Fruit fly (Drosophila melanogaster): ENCODE measurements around the gene CG14711.

The CG14711 gene

dm6 chr3R:11628416-11629041 lies 5.4 kb downstream of the CG14711 start, which contains the start of gene CG14712 (continued):
- no peak for TF ChIP-seq CG2889 (GFP tag; IDR thresholded peaks at IDR 0.05)
- no peak for TF ChIP-seq Drgx (GFP tag; IDR thresholded peaks at IDR 0.05)
- no peak for TF ChIP-seq fru (optimal IDR thresholded peaks at IDR 0.05)
- TF ChIP-seq MESR4 (GFP tag; optimal IDR thresholded peaks at IDR 0.05), result peak; percentile 69
- TF ChIP-seq ara (GFP tag; IDR thresholded peaks at IDR 0.05), result no peak
- TF ChIP-seq Atf-2 (GFP tag; optimal IDR thresholded peaks at IDR 0.05), result no peak
- TF ChIP-seq ken (GFP tag; IDR thresholded peaks at IDR 0.05), result no peak
- no peak for TF ChIP-seq al (GFP tag; IDR thresholded peaks at IDR 0.05)
- TF ChIP-seq CG3281 (GFP tag; optimal IDR thresholded peaks at IDR 0.05), result no peak
- no peak for TF ChIP-seq btn (GFP tag; optimal IDR thresholded peaks at IDR 0.05)
- TF ChIP-seq pho (GFP tag; optimal IDR thresholded peaks at IDR 0.05), result peak; percentile 24
- no peak for TF ChIP-seq CG7357 (GFP tag; IDR thresholded peaks at IDR 0.05)
- peak; percentile 22; the same call in 1 of the 3 replicates for TF ChIP-seq Doc3 (GFP tag; IDR thresholded peaks at IDR 0.05; ENCODE audit: partially characterized antibody)
- no peak for TF ChIP-seq Dbx (GFP tag; IDR thresholded peaks at IDR 0.05)
- TF ChIP-seq ab (GFP tag; optimal IDR thresholded peaks at IDR 0.05), result no peak
- no peak for TF ChIP-seq CG15073 (GFP tag; optimal IDR thresholded peaks at IDR 0.05)
- TF ChIP-seq trem (tag; optimal IDR thresholded peaks at IDR 0.05), result peak; percentile 89
- TF ChIP-seq CG9437 (GFP tag; optimal IDR thresholded peaks at IDR 0.05), result no peak
- TF ChIP-seq CG12769 (tag; optimal IDR thresholded peaks at IDR 0.05), result no peak
- no peak for TF ChIP-seq sim (GFP tag; IDR thresholded peaks at IDR 0.05)
- no peak for TF ChIP-seq CG12219 (GFP tag; optimal IDR thresholded peaks at IDR 0.05)
- TF ChIP-seq emc (GFP tag; optimal IDR thresholded peaks at IDR 0.05), result no peak
- no peak for TF ChIP-seq CG11093 (GFP tag; IDR thresholded peaks at IDR 0.05)
- no peak for TF ChIP-seq CG8924 (tag; optimal IDR thresholded peaks at IDR 0.05)
- no peak; the same call in 1 of the 2 replicates for TF ChIP-seq CG9932 (GFP tag; IDR thresholded peaks at IDR 0.05)
- TF ChIP-seq CG11560 (tag; IDR thresholded peaks at IDR 0.05), result no peak
- no peak for TF ChIP-seq CG15479 (GFP tag; optimal IDR thresholded peaks at IDR 0.05)
- TF ChIP-seq abd-A (tag; optimal IDR thresholded peaks at IDR 0.05), result no peak
- no peak for TF ChIP-seq lov (optimal IDR thresholded peaks at IDR 0.05)
- no peak for TF ChIP-seq lov (GFP tag; IDR thresholded peaks at IDR 0.05)
- no peak for TF ChIP-seq CG31365 (tag; optimal IDR thresholded peaks at IDR 0.05)

- no peak for TF ChIP-seq CG9609 (GFP tag; optimal IDR thresholded peaks at IDR 0.05)
- no peak for TF ChIP-seq CG16813 (GFP tag; IDR thresholded peaks at IDR 0.05; ENCODE audit: partially characterized antibody)
- TF ChIP-seq CG34376 (GFP tag; optimal IDR thresholded peaks at IDR 0.05), result peak; percentile 66
- TF ChIP-seq CG8765 (GFP tag; IDR thresholded peaks at IDR 0.05), result no peak
- peak; percentile 94 for TF ChIP-seq exex (tag; optimal IDR thresholded peaks at IDR 0.05)
- peak; percentile 35; the same call in 1 of the 2 replicates for TF ChIP-seq GATAe (GFP tag; conservative IDR thresholded peaks at IDR 0.05)
- TF ChIP-seq CG32532 (GFP tag; IDR thresholded peaks at IDR 0.05), result no peak
- peak; percentile 12 for TF ChIP-seq HHEX (GFP tag; optimal IDR thresholded peaks at IDR 0.05)
- TF ChIP-seq cad (GFP tag; optimal IDR thresholded peaks at IDR 0.05), result no peak
- TF ChIP-seq ac (GFP tag; optimal IDR thresholded peaks at IDR 0.05), result no peak
- no peak for TF ChIP-seq CG6272 (GFP tag; IDR thresholded peaks at IDR 0.05)
- TF ChIP-seq CG10654 (GFP tag; optimal IDR thresholded peaks at IDR 0.05), result no peak
- peak; percentile 7 for TF ChIP-seq sug (tag; optimal IDR thresholded peaks at IDR 0.05)
- no peak for TF ChIP-seq CG30020 (tag; optimal IDR thresholded peaks at IDR 0.05)
- TF ChIP-seq bcd (GFP tag; optimal IDR thresholded peaks at IDR 0.05), result no peak
Observed at dm6 chr3R:11637586-11637985, 14.4 kb downstream of the CG14711 start.

All from whole organism, embryonic.